Fruit fly (Drosophila melanogaster): Measurements from ENCODE around the gene CG3513.
A peak's percentile ranks its signal among the peaks of the same experiment; 100 is the strongest.

CG3513 gene

DNA sequence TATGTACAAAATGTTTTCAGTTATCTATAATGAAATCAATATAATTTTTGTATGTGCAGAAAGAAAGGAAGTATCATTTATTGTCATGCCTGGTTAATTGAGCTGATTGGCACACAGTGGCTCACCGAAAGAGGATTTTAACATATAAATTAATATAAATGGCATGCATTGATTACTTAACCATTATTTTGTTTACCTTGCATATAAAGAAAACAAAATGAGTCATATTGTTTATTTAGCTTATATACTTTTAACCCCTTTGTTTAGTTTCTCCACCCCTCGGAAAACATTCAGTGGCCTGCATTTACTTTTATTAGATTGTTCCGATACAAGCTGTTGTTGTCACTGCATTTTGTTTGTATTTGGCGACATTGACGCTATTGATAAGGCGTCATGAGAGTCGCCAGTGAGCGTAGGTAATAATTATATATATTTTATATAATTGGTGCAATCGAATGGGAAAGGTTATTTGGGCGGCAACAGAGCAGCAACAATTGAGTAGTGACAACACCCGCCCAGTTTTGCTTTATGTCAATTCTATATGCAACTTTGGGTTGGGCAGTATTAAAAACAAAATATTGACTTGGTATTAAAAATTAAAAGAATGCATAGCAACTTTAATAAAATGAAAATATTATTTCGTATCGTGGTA lies 45.3 kb downstream of the CG3513 start:
- TF ChIP-seq Hr4 (GFP tag; optimal IDR thresholded peaks at IDR 0.05) (peak; percentile 46), Sox14 (GFP tag; optimal IDR thresholded peaks at IDR 0.05) (peak; percentile 65), Smox (GFP tag; optimal IDR thresholded peaks at IDR 0.05) (peak; percentile 39), dsx (GFP tag; optimal IDR thresholded peaks at IDR 0.05; ENCODE audit: poor library complexity, severe bottlenecking) (peak; percentile 1), CG7368 (GFP tag; optimal IDR thresholded peaks at IDR 0.05) (peak; percentile 35), Ets21C (GFP tag; optimal IDR thresholded peaks at IDR 0.05) (peak; percentile 30), OdsH (GFP tag; optimal IDR thresholded peaks at IDR 0.05) (peak; percentile 61), CG31627 (GFP tag; optimal IDR thresholded peaks at IDR 0.05) (peak; percentile 33), lz (GFP tag; optimal IDR thresholded peaks at IDR 0.05) (peak; percentile 36), CG32006 (GFP tag; optimal IDR thresholded peaks at IDR 0.05) (peak; percentile 59), CG6808 (GFP tag; optimal IDR thresholded peaks at IDR 0.05) (no peak), CG6854 (GFP tag; optimal IDR thresholded peaks at IDR 0.05) (no peak), CG8119 (GFP tag; IDR thresholded peaks at IDR 0.05) (peak; percentile 49; the same call in 2 of the 3 replicates), CG6276 (GFP tag; optimal IDR thresholded peaks at IDR 0.05) (peak; percentile 53), fd85E (GFP tag; optimal IDR thresholded peaks at IDR 0.05) (no peak), CG8319 (GFP tag; optimal IDR thresholded peaks at IDR 0.05) (no peak), CG10669 (GFP tag; optimal IDR thresholded peaks at IDR 0.05) (no peak), CG1621 (tag; optimal IDR thresholded peaks at IDR 0.05) (no peak), svp (GFP tag) (peak; percentile 80), CG6163 (GFP tag; IDR thresholded peaks at IDR 0.05) (peak; percentile 33; the same call in 1 of the 3 replicates), cyc (GFP tag; optimal IDR thresholded peaks at IDR 0.05) (peak; percentile 14), topi (GFP tag; optimal IDR thresholded peaks at IDR 0.05) (peak; percentile 1), esn (GFP tag; optimal IDR thresholded peaks at IDR 0.05) (peak; percentile 76), pdm3 (GFP tag; optimal IDR thresholded peaks at IDR 0.05) (peak; percentile 60), fkh (GFP tag; optimal IDR thresholded peaks at IDR 0.05) (peak; percentile 46), fd59A (GFP tag; optimal IDR thresholded peaks at IDR 0.05) (no peak), spab (GFP tag; optimal IDR thresholded peaks at IDR 0.05) (no peak), Met (GFP tag; optimal IDR thresholded peaks at IDR 0.05) (peak; percentile 44), Sox102F (GFP tag; optimal IDR thresholded peaks at IDR 0.05) (peak; percentile 61), Ets96B (tag; optimal IDR thresholded peaks at IDR 0.05) (peak; percentile 23), ss (GFP tag; optimal IDR thresholded peaks at IDR 0.05) (peak in 1 of 2 experiments; percentile 17), acj6 (GFP tag; optimal IDR thresholded peaks at IDR 0.05) (peak; percentile 67), Eip78C (GFP tag) (peak; percentile 47), salr (GFP tag; optimal IDR thresholded peaks at IDR 0.05) (no peak), vri (GFP tag; optimal IDR thresholded peaks at IDR 0.05) (peak; percentile 86), CG34406 (GFP tag; optimal IDR thresholded peaks at IDR 0.05) (peak; percentile 33), CG16779 (tag; optimal IDR thresholded peaks at IDR 0.05) (peak; percentile 5), CG11294 (GFP tag; IDR thresholded peaks at IDR 0.05) (no peak; the same call in 1 of the 2 replicates), CG11762 (GFP tag; optimal IDR thresholded peaks at IDR 0.05; ENCODE audit: insufficient read depth) (peak; percentile 36), CG15336 (GFP tag; IDR thresholded peaks at IDR 0.05) (peak; percentile 35; the same call in 1 of the 2 replicates), Gug (GFP tag; IDR thresholded peaks at IDR 0.05) (peak; percentile 43), Blimp-1 (GFP tag; optimal IDR thresholded peaks at IDR 0.05) (no peak), Hr39 (GFP tag; optimal IDR thresholded peaks at IDR 0.05) (peak; percentile 34), CG4318 (GFP tag; optimal IDR thresholded peaks at IDR 0.05) (peak; percentile 4), achi (GFP tag; optimal IDR thresholded peaks at IDR 0.05) (peak; percentile 10), Lpt (GFP tag; optimal IDR thresholded peaks at IDR 0.05) (no peak), CG3919 (GFP tag; optimal IDR thresholded peaks at IDR 0.05) (peak; percentile 38), net (GFP tag; optimal IDR thresholded peaks at IDR 0.05) (peak; percentile 26), Eip93F (GFP tag; optimal IDR thresholded peaks at IDR 0.05) (no peak), dac (GFP tag; optimal IDR thresholded peaks at IDR 0.05) (no peak), Eip75B (GFP tag; optimal IDR thresholded peaks at IDR 0.05) (no peak)

Measured in whole organism, prepupa.